Worm (Caenorhabditis elegans) whole organism, young adult: ENCODE data around the gene stt-3.

ENCODE experiments used
- F23B12.7 ChIP-seq: sonication (generic microtip); optimal IDR thresholded peaks from 2 replicates; lab custom pipeline; 2017; ENCODE audit warnings: missing genetic modification characterization, mild to moderate bottlenecking, missing compliant biosample characterization, antibody characterized with exemption, moderate library complexity; ENCODE audit not compliant: insufficient read depth
- T07F8.4 ChIP-seq: sonication (generic microtip); optimal IDR thresholded peaks from 2 replicates; lab custom pipeline; 2016; ENCODE audit warnings: mild to moderate bottlenecking, missing genetic modification characterization, moderate library complexity, missing compliant biosample characterization
- ceh-58 ChIP-seq: fragments of 200-800 bp; sonication (Bioruptor generic); IDR thresholded peaks from 2 replicates; pipeline ENCODE4 v1.3.6; 2022; ENCODE audit warnings: missing genetic modification characterization, missing compliant biosample characterization
- ekl-4 ChIP-seq: fragments of 200-800 bp; sonication (Bioruptor generic); IDR thresholded peaks from 2 replicates; pipeline ENCODE4 v1.3.6; 2022; ENCODE audit warnings: missing genetic modification reagents, missing genetic modification characterization, missing compliant biosample characterization
- madf-10 ChIP-seq: sonication (generic microtip); optimal IDR thresholded peaks from 2 replicates; lab custom pipeline; 2016; ENCODE audit warnings: mild to moderate bottlenecking, missing genetic modification characterization, missing compliant biosample characterization
- nfya-1 ChIP-seq: sonication (generic microtip); optimal IDR thresholded peaks from 2 replicates; lab custom pipeline; 2017; ENCODE audit warnings: antibody characterized with exemption, missing compliant biosample characterization, missing genetic modification characterization, borderline replicate concordance; ENCODE audit not compliant: insufficient read depth
- pha-4 ChIP-seq: fragments of 150-350 bp; sonication (generic microtip); optimal IDR thresholded peaks from 2 replicates; lab custom pipeline; 2014; ENCODE audit warnings: missing biosample characterization, missing genetic modification reagents, missing genetic modification characterization
- snpc-4 ChIP-seq, 5 experiments: fragments of 150-350 bp in 1 of 5; sonication (generic microtip) in 4 of 5; optimal IDR thresholded peaks; 2 replicates each; lab custom pipeline; 2014 to 2018; ENCODE audit warnings: missing genetic modification characterization in 5 of 5, missing biosample characterization in 3 of 5, antibody characterized with exemption in 2 of 5, mild to moderate bottlenecking in 2 of 5, missing compliant biosample characterization in 2 of 5, missing genotype in 2 of 5, moderate library complexity in 2 of 5, missing genetic modification reagents in 1 of 5
- tbx-9 ChIP-seq: sonication (generic microtip); optimal IDR thresholded peaks from 2 replicates; lab custom pipeline; 2016; ENCODE audit warnings: borderline replicate concordance, missing genetic modification characterization, inconsistent platforms, missing compliant biosample characterization

DNA sequence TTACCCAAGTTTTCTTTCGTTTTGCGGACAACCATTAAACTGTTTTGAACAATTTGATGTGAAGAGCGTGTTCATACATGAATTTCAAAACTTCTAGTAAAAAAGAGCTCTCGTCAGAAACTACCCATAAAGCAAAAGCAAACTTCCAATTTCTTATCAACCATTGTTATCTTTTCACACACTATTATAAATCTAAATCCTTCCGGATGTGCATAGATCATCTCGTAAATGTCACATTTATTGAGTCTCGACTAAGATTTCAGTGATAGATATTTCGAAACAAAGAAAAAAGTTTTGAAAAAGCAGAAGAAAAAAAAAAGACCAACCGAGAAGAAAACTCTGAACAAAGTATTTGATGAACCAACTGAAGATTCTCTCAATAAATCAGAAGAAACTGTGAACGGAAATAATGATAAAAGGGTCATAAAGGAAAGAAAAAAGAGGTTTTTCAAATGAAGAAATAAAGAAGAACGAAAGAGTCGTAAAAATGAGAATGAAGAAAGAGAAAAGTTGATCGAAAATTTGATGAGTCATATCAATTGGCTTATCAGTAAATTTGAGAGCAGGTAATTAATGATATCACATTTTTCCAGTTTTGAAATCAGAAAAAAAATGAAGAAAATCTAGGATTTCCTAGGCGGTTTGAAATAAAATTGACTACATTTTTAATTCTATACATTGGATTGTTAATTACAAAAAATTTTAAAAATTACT lies 42.2 kb downstream of the stt-3 start:
- TF ChIP-seq snpc-4 (GFP tag; optimal IDR thresholded peaks at IDR 0.05; lab: Kevin White, UChicago), result no peak
- TF ChIP-seq snpc-4 (tag; optimal IDR thresholded peaks at IDR 0.05; lab: Kevin White, UChicago), result no peak
- TF ChIP-seq ekl-4, result no peak
- TF ChIP-seq ceh-58 (GFP tag; lab: Robert Waterston, UW), result no peak
- no peak for TF ChIP-seq F23B12.7 (tag; lab: Kevin White, UChicago)
- TF ChIP-seq pha-4 (tag; lab: Kevin White, UChicago), result no peak
- no peak for TF ChIP-seq tbx-9 (tag; lab: Kevin White, UChicago)
- TF ChIP-seq nfya-1 (tag; lab: Kevin White, UChicago), result no peak
- TF ChIP-seq madf-10, result no peak
- no peak for TF ChIP-seq T07F8.4 (tag; lab: Kevin White, UChicago)
